Fruit fly (Drosophila melanogaster) whole organism, larva: ENCODE measurements around the gene Sclp.

Experiments
- noc ChIP-seq: fragments of 200-800 bp; sonication (Bioruptor generic); optimal IDR thresholded peaks from 3 replicates; lab custom pipeline; 2019; ENCODE audit warnings: missing biosample characterization, mild to moderate bottlenecking, missing genetic modification characterization, moderate library complexity

Sclp gene

dm6 chrX:11886976-11887375, 37.5 kb downstream of the Sclp start, which contains the start of the genes CG10353 and SelG:
Gene CG10353, minus strand, starts transcription at chrX:11887162.
Gene SelG, plus strand, starts transcription at chrX:11887284.
- TF ChIP-seq noc (tag; lab: Kevin White, UChicago) = peak; percentile 32

dm6 chrX:11885356-11885755, 39.1 kb downstream of the Sclp start:
- TF ChIP-seq noc (tag; lab: Kevin White, UChicago) = peak; percentile 64

- TF ChIP-seq noc (tag; lab: Kevin White, UChicago) = no peak
Measured at dm6 chrX:11884134-11884533, 40.3 kb downstream of the Sclp start.

- TF ChIP-seq noc (tag; lab: Kevin White, UChicago) = no peak
Measured at dm6 chrX:11882447-11882846, 42.0 kb downstream of the Sclp start.

dm6 chrX:11881686-11882085, 42.8 kb downstream of the Sclp start:
- TF ChIP-seq noc (tag; lab: Kevin White, UChicago) = no peak

dm6 chrX:11877165-11877564, 47.3 kb downstream of the Sclp start, which contains the start of gene CG10352:
Gene CG10352, minus strand, starts transcription at chrX:11877168.
- TF ChIP-seq noc (tag; lab: Kevin White, UChicago) = no peak

dm6 chrX:11875146-11875830, 49.2 kb downstream of the Sclp start:
- TF ChIP-seq noc (tag; lab: Kevin White, UChicago) = peak; percentile 40

- TF ChIP-seq noc (tag; lab: Kevin White, UChicago) = no peak
Measured at dm6 chrX:11873116-11873515, 51.3 kb downstream of the Sclp start, which contains the start of gene CG15739. Gene CG15739, plus strand, starts transcription at chrX:11873319.

dm6 chrX:11872517-11872916, 51.9 kb downstream of the Sclp start, which contains the start of gene BORCS5:
Gene BORCS5, minus strand, starts transcription at chrX:11872779.
- no peak for TF ChIP-seq noc (tag; lab: Kevin White, UChicago)
